Worm (Caenorhabditis elegans): ENCODE results near the gene pqn-32.

ce11 chrII:13073102-13073501 lies 34.7 kb upstream of the pqn-32 start, which contains the start of gene F42G4.5:
- no peak for TF ChIP-seq ref-1 (GFP tag; conservative IDR thresholded peaks at IDR 0.05)
- TF ChIP-seq ztf-23 (GFP tag; IDR thresholded peaks at IDR 0.05) = no peak
- no peak for TF ChIP-seq tab-1 (GFP tag; IDR thresholded peaks at IDR 0.05)
- no peak for TF ChIP-seq flt-1 (GFP tag; IDR thresholded peaks at IDR 0.05)
- TF ChIP-seq cog-1 (tag; optimal IDR thresholded peaks at IDR 0.05) = no peak
- no peak for TF ChIP-seq T22C8.4 (GFP tag; IDR thresholded peaks at IDR 0.05)
- no peak for TF ChIP-seq med-1 (GFP tag; optimal IDR thresholded peaks at IDR 0.05; ENCODE audit: insufficient read depth)
